Worm (Caenorhabditis elegans) whole organism, L1 larva: ENCODE measurements around the gene srg-29.

Experiments
- blmp-1 ChIP-seq: fragments of 150-350 bp; optimal IDR thresholded peaks from 2 replicates; lab custom pipeline; 2014; ENCODE audit warnings: missing biosample characterization, missing genetic modification characterization
- efl-3 ChIP-seq: fragments of 200-800 bp; sonication (Bioruptor generic); optimal IDR thresholded peaks from 2 replicates; lab custom pipeline; 2018; ENCODE audit warnings: mild to moderate bottlenecking, missing genetic modification characterization, missing compliant biosample characterization
- irx-1 ChIP-seq: sonication (generic microtip); optimal IDR thresholded peaks from 2 replicates; lab custom pipeline; 2016; ENCODE audit warnings: missing genetic modification characterization, missing compliant biosample characterization
- nhr-47 ChIP-seq: sonication (generic microtip); optimal IDR thresholded peaks from 2 replicates; lab custom pipeline; 2016; ENCODE audit warnings: mild to moderate bottlenecking, missing genetic modification characterization, moderate library complexity, missing compliant biosample characterization
- snpc-4 ChIP-seq: fragments of 150-350 bp; optimal IDR thresholded peaks from 2 replicates; lab custom pipeline; 2014; ENCODE audit warnings: missing biosample characterization, missing genetic modification characterization
- snu-23 ChIP-seq: sonication (generic microtip); optimal IDR thresholded peaks from 2 replicates; lab custom pipeline; 2016; ENCODE audit warnings: missing genetic modification characterization, missing compliant biosample characterization
- unc-62 ChIP-seq: fragments of 150-350 bp; optimal IDR thresholded peaks from 2 replicates; lab custom pipeline; 2014; ENCODE audit warnings: missing biosample characterization, missing genetic modification reagents, missing genetic modification characterization

srg-29 gene

ce11 chrV:5385914-5386493, 49.0 kb downstream of the srg-29 start, which contains the start of gene C35A11.2:
C35A11.2 (plus strand) TSS chrV:5386299.
- peak; percentile 96 for TF ChIP-seq blmp-1 (tag; lab: Kevin White, UChicago)
- TF ChIP-seq snu-23: no peak
- no peak for TF ChIP-seq nhr-47
- no peak for TF ChIP-seq irx-1
- TF ChIP-seq efl-3 (GFP tag; lab: Kevin White, UChicago): no peak
- TF ChIP-seq snpc-4 (tag; lab: Kevin White, UChicago): no peak
- TF ChIP-seq unc-62: no peak
